Fruit fly (Drosophila melanogaster) whole organism, embryonic: Measurements from ENCODE around the gene Argk1.
A peak's percentile ranks its signal among the peaks of the same experiment; 100 is the strongest.

ENCODE experiments used
- C15 ChIP-seq: fragments of 200-800 bp; sonication (Bioruptor generic); IDR thresholded peaks from 3 replicates; pipeline ENCODE4 v1.3.6; 2022; ENCODE audit warnings: missing biosample characterization, missing genetic modification characterization
- CG10366 ChIP-seq: fragments of 200-800 bp; sonication (Bioruptor generic); IDR thresholded peaks from 2 replicates; pipeline ENCODE4 v1.3.6; 2022; ENCODE audit warnings: missing biosample characterization, missing genetic modification characterization
- CG10979 ChIP-seq: fragments of 200-800 bp; sonication (Bioruptor generic); optimal IDR thresholded peaks from 2 replicates; lab custom pipeline; 2018; ENCODE audit warnings: missing biosample characterization, mild to moderate bottlenecking, missing genetic modification characterization, moderate library complexity
- CG11723 ChIP-seq: fragments of 200-800 bp; sonication (Bioruptor generic); optimal IDR thresholded peaks from 2 replicates; lab custom pipeline; 2017; ENCODE audit warnings: missing biosample characterization, mild to moderate bottlenecking, missing genetic modification characterization
- CG12299 ChIP-seq: fragments of 200-800 bp; sonication (Bioruptor generic); optimal IDR thresholded peaks from 2 replicates; lab custom pipeline; 2018; ENCODE audit warnings: missing biosample characterization, mild to moderate bottlenecking, missing genetic modification characterization
- CG1602 ChIP-seq: fragments of 200-800 bp; sonication (Bioruptor generic); optimal IDR thresholded peaks from 3 replicates; lab custom pipeline; 2016; ENCODE audit warnings: missing biosample characterization, missing genetic modification characterization
- CG17186 ChIP-seq: fragments of 200-800 bp; sonication (Bioruptor generic); optimal IDR thresholded peaks from 3 replicates; lab custom pipeline; 2017; ENCODE audit warnings: missing biosample characterization, missing genetic modification reagents, missing genetic modification characterization
- CG1792 ChIP-seq: fragments of 200-800 bp; sonication (Bioruptor generic); optimal IDR thresholded peaks from 2 replicates; lab custom pipeline; 2016; ENCODE audit warnings: missing biosample characterization, missing genetic modification characterization
- CG1832 ChIP-seq: fragments of 200-800 bp; sonication (Bioruptor generic); optimal IDR thresholded peaks from 2 replicates; lab custom pipeline; 2017; ENCODE audit warnings: missing biosample characterization, mild to moderate bottlenecking, missing genetic modification characterization, inconsistent platforms
- CG4424 ChIP-seq: fragments of 200-800 bp; sonication (Bioruptor generic); optimal IDR thresholded peaks from 3 replicates; lab custom pipeline; 2016; ENCODE audit warnings: missing biosample characterization, missing genetic modification characterization
- CG7372 ChIP-seq: fragments of 200-800 bp; sonication (Bioruptor generic); IDR thresholded peaks from 2 replicates; pipeline ENCODE4 v1.3.6; 2022; ENCODE audit warnings: missing biosample characterization, missing genetic modification characterization
- CG8944 ChIP-seq: fragments of 200-800 bp; sonication (Bioruptor generic); optimal IDR thresholded peaks from 3 replicates; lab custom pipeline; 2016; ENCODE audit warnings: missing biosample characterization, missing genetic modification characterization
- CG9437 ChIP-seq: fragments of 200-800 bp; sonication (Bioruptor generic); optimal IDR thresholded peaks from 2 replicates; lab custom pipeline; 2018; ENCODE audit warnings: missing biosample characterization, mild to moderate bottlenecking, missing genetic modification characterization
- CG9727 ChIP-seq: fragments of 200-800 bp; sonication (Bioruptor generic); optimal IDR thresholded peaks from 3 replicates; lab custom pipeline; 2017; ENCODE audit warnings: missing biosample characterization, mild to moderate bottlenecking, missing genetic modification characterization
- D ChIP-seq, 2 experiments: fragments of 200-800 bp in 1 of 2; fragments of >200 bp in 1 of 2; sonication (Bioruptor generic) in 1 of 2; optimal IDR thresholded peaks; 2 replicates in 1 of 2; 3 replicates in 1 of 2; lab custom pipeline; 2017; ENCODE audit warnings: mild to moderate bottlenecking in 1 of 2, missing biosample characterization in 1 of 2, missing genetic modification characterization in 1 of 2, missing genetic modification reagents in 1 of 2
- D19A ChIP-seq: fragments of 200-800 bp; optimal IDR thresholded peaks from 3 replicates; lab custom pipeline; 2019; ENCODE audit warnings: missing biosample characterization, mild to moderate bottlenecking, missing genetic modification characterization, moderate library complexity
- E2f2 ChIP-seq: fragments of 200-800 bp; sonication (Bioruptor generic); IDR thresholded peaks from 2 replicates; pipeline ENCODE4 v1.3.6; 2022; ENCODE audit warnings: missing biosample characterization, missing genetic modification characterization
- Elba2 ChIP-seq: fragments of 200-800 bp; sonication (Bioruptor generic); optimal IDR thresholded peaks from 3 replicates; lab custom pipeline; 2016; ENCODE audit warnings: missing biosample characterization, missing genetic modification characterization
- Ets65A ChIP-seq: fragments of 200-800 bp; sonication (Bioruptor generic); peaks from one replicate; lab custom pipeline; 2016; ENCODE audit warnings: missing biosample characterization, missing genetic modification characterization
- Hsf ChIP-seq: fragments of 200-800 bp; sonication (Bioruptor generic); optimal IDR thresholded peaks from 3 replicates; lab custom pipeline; 2016; ENCODE audit warnings: missing biosample characterization, missing genetic modification characterization
- MESR4 ChIP-seq: fragments of 200-800 bp; sonication (Bioruptor generic); optimal IDR thresholded peaks from 2 replicates; lab custom pipeline; 2018; ENCODE audit warnings: missing biosample characterization, mild to moderate bottlenecking, missing genetic modification characterization, moderate library complexity
- Max ChIP-seq: fragments of 200-800 bp; sonication (Bioruptor generic); optimal IDR thresholded peaks from 2 replicates; lab custom pipeline; 2016; ENCODE audit warnings: missing biosample characterization, mild to moderate bottlenecking, missing genetic modification characterization
- NC2β ChIP-seq: fragments of 200-800 bp; sonication (Bioruptor generic); optimal IDR thresholded peaks from 2 replicates; lab custom pipeline; 2016; ENCODE audit warnings: missing biosample characterization, missing genetic modification characterization
- Side ChIP-seq: fragments of 200-800 bp; sonication (Bioruptor generic); optimal IDR thresholded peaks from 2 replicates; lab custom pipeline; 2016; ENCODE audit warnings: missing biosample characterization, missing genetic modification characterization
- Sox102F ChIP-seq: fragments of 200-800 bp; sonication (Bioruptor generic); optimal IDR thresholded peaks from 2 replicates; lab custom pipeline; 2018; ENCODE audit warnings: missing biosample characterization, mild to moderate bottlenecking, missing genetic modification characterization, moderate library complexity
- TFAM ChIP-seq: fragments of 200-800 bp; sonication (Bioruptor generic); optimal IDR thresholded peaks from 2 replicates; lab custom pipeline; 2017; ENCODE audit warnings: missing biosample characterization, missing genetic modification characterization, inconsistent platforms
- Taf1 ChIP-seq: fragments of 200-800 bp; sonication (Bioruptor generic); IDR thresholded peaks from 2 replicates; pipeline ENCODE4 v1.3.6; 2022; ENCODE audit warnings: missing biosample characterization, missing genetic modification characterization
- Tbp ChIP-seq: fragments of >200 bp; optimal IDR thresholded peaks from 2 replicates; lab custom pipeline; 2018; ENCODE audit warnings: missing biosample characterization, missing genetic modification characterization
- Xrp1 ChIP-seq: fragments of 200-800 bp; sonication (Bioruptor generic); IDR thresholded peaks from 2 replicates; pipeline ENCODE4 v1.3.6; 2022; ENCODE audit warnings: missing biosample characterization, missing genetic modification characterization
- ash1 ChIP-seq: fragments of 200-800 bp; sonication (Bioruptor generic); optimal IDR thresholded peaks from 2 replicates; lab custom pipeline; 2018; ENCODE audit warnings: missing biosample characterization, mild to moderate bottlenecking, missing genetic modification characterization
- bsh ChIP-seq, 2 experiments: fragments of 200-800 bp; sonication (Bioruptor generic); optimal IDR thresholded peaks; 2 replicates each; lab custom pipeline; 2017 to 2018; ENCODE audit warnings: mild to moderate bottlenecking in 2 of 2, missing biosample characterization in 2 of 2, missing genetic modification characterization in 2 of 2, moderate library complexity in 1 of 2
- btn ChIP-seq: fragments of 200-800 bp; sonication (Bioruptor generic); optimal IDR thresholded peaks from 2 replicates; lab custom pipeline; 2016; ENCODE audit warnings: missing biosample characterization, missing genetic modification characterization
- caup ChIP-seq: fragments of 200-800 bp; sonication (Bioruptor generic); optimal IDR thresholded peaks from 3 replicates; lab custom pipeline; 2017; ENCODE audit warnings: missing biosample characterization, mild to moderate bottlenecking, missing genetic modification characterization, moderate library complexity; ENCODE audit not compliant: severe bottlenecking
- dmrt99B ChIP-seq: fragments of 200-800 bp; sonication (Bioruptor generic); optimal IDR thresholded peaks from 2 replicates; lab custom pipeline; 2018; ENCODE audit warnings: missing biosample characterization, mild to moderate bottlenecking, missing genetic modification characterization, moderate library complexity
- exex ChIP-seq: fragments of 200-800 bp; sonication (Bioruptor generic); optimal IDR thresholded peaks from 4 replicates; lab custom pipeline; 2018; ENCODE audit warnings: missing biosample characterization, mild to moderate bottlenecking, missing genetic modification characterization, moderate library complexity
- fd3F ChIP-seq: fragments of 200-800 bp; sonication (Bioruptor generic); optimal IDR thresholded peaks from 2 replicates; lab custom pipeline; 2018; ENCODE audit warnings: missing biosample characterization, mild to moderate bottlenecking, missing genetic modification characterization, moderate library complexity
- fd96Cb ChIP-seq: fragments of 200-800 bp; sonication (Bioruptor generic); optimal IDR thresholded peaks from 2 replicates; lab custom pipeline; 2018; ENCODE audit warnings: missing biosample characterization, mild to moderate bottlenecking, missing genetic modification characterization, moderate library complexity
- ken ChIP-seq: fragments of 200-800 bp; sonication (Bioruptor generic); IDR thresholded peaks from 3 replicates; pipeline ENCODE4 v1.3.6; 2022; ENCODE audit warnings: missing biosample characterization, missing genetic modification characterization
- lov ChIP-seq, 2 experiments: fragments of 200-800 bp in 1 of 2; fragments of >200 bp in 1 of 2; sonication (Bioruptor generic) in 1 of 2; IDR thresholded peaks in 1 of 2; optimal IDR thresholded peaks in 1 of 2; 2 replicates in 1 of 2; 3 replicates in 1 of 2; pipeline versions ENCODE4 v1.3.6 to Lab custom; 2017 to 2022; ENCODE audit warnings: missing biosample characterization in 1 of 2, missing genetic modification characterization in 1 of 2
- nau ChIP-seq: fragments of 200-800 bp; sonication (Bioruptor generic); optimal IDR thresholded peaks from 3 replicates; lab custom pipeline; 2017; ENCODE audit warnings: missing biosample characterization, mild to moderate bottlenecking, missing genetic modification characterization, missing genetic modification reagents
- otp ChIP-seq: fragments of 200-800 bp; sonication (Bioruptor generic); IDR thresholded peaks from 3 replicates; pipeline ENCODE4, ENCODE4 v1.3.6; 2022; ENCODE audit warnings: missing biosample characterization, missing genetic modification characterization
- phol ChIP-seq: fragments of 200-800 bp; sonication (Bioruptor generic); optimal IDR thresholded peaks from 3 replicates; lab custom pipeline; 2018; ENCODE audit warnings: missing biosample characterization, mild to moderate bottlenecking, missing genetic modification characterization, moderate library complexity
- pita ChIP-seq: fragments of 200-800 bp; sonication (Bioruptor generic); optimal IDR thresholded peaks from 2 replicates; lab custom pipeline; 2017; ENCODE audit warnings: missing biosample characterization, mild to moderate bottlenecking, missing genetic modification characterization
- repo ChIP-seq: fragments of 200-800 bp; sonication (Bioruptor generic); optimal IDR thresholded peaks from 2 replicates; lab custom pipeline; 2016; ENCODE audit warnings: missing biosample characterization, missing genetic modification characterization
- sob ChIP-seq: fragments of 200-800 bp; sonication (Bioruptor generic); IDR thresholded peaks from 2 replicates; pipeline ENCODE4 v1.3.6; 2022; ENCODE audit warnings: missing biosample characterization, missing genetic modification characterization
- tgo ChIP-seq: fragments of 200-800 bp; sonication (Bioruptor generic); IDR thresholded peaks from 3 replicates; pipeline ENCODE4 v1.3.6; 2022; ENCODE audit warnings: missing biosample characterization, missing genetic modification characterization
- tx ChIP-seq: fragments of 200-800 bp; sonication (Bioruptor generic); optimal IDR thresholded peaks from 2 replicates; lab custom pipeline; 2016; ENCODE audit warnings: missing biosample characterization, missing genetic modification characterization
- zfh1 ChIP-seq: fragments of 200-800 bp; sonication (Bioruptor generic); IDR thresholded peaks from 3 replicates; pipeline ENCODE4 v1.3.6; 2022; ENCODE audit warnings: missing biosample characterization, missing genetic modification characterization

Argk1 gene

dm6 chr3L:9020436-9021370 is 45.1 kb downstream of the Argk1 start (continued):
- TF ChIP-seq btn, result no peak
- no peak for TF ChIP-seq ken (GFP tag; lab: Robert Waterston, UW)
- TF ChIP-seq C15, result no peak
- TF ChIP-seq TFAM (GFP tag; lab: Kevin White, UChicago), result no peak
- TF ChIP-seq otp, result no peak
- TF ChIP-seq Elba2, result peak; percentile 62
- TF ChIP-seq CG1602 (GFP tag; lab: Kevin White, UChicago), result no peak
- no peak for TF ChIP-seq CG12299 (tag; lab: Kevin White, UChicago)
- no peak for TF ChIP-seq CG9727 (GFP tag; lab: Kevin White, UChicago)
- TF ChIP-seq fd3F, result no peak
- no peak for TF ChIP-seq CG10366 (GFP tag; lab: Robert Waterston, UW)
- no peak for TF ChIP-seq pita (GFP tag; lab: Kevin White, UChicago)
- no peak for TF ChIP-seq CG1832 (GFP tag; lab: Kevin White, UChicago)
- no peak for TF ChIP-seq D19A (tag; lab: Kevin White, UChicago)
- TF ChIP-seq exex (tag; lab: Kevin White, UChicago), result no peak
- peak; percentile 33 for TF ChIP-seq Ets65A
- TF ChIP-seq Taf1 (GFP tag; lab: Robert Waterston, UW), result no peak
- peak; percentile 25; the same call in 1 of the 2 replicates for TF ChIP-seq Xrp1 (GFP tag; lab: Robert Waterston, UW)
- peak; percentile 50; the same call in 1 of the 3 replicates for TF ChIP-seq zfh1 (GFP tag; lab: Robert Waterston, UW)
- TF ChIP-seq NC2β (GFP tag; lab: Kevin White, UChicago), result no peak
- no peak for TF ChIP-seq CG9437 (GFP tag; lab: Kevin White, UChicago)
- peak; percentile 23 for TF ChIP-seq caup (GFP tag; lab: Kevin White, UChicago)
- TF ChIP-seq Tbp (GFP tag; lab: Kevin White, UChicago), result no peak
- TF ChIP-seq CG7372 (GFP tag; lab: Robert Waterston, UW), result 0 out of 2 replicates have a peak, but pooled peaks have one; percentile 15
- TF ChIP-seq bsh (GFP tag; optimal IDR thresholded peaks at IDR 0.05; lab: Kevin White, UChicago), result no peak
- TF ChIP-seq ash1 (GFP tag; lab: Kevin White, UChicago), result no peak
- no peak for TF ChIP-seq CG11723 (GFP tag; lab: Kevin White, UChicago)
- TF ChIP-seq nau (GFP tag; lab: Kevin White, UChicago), result no peak
- no peak for TF ChIP-seq D (optimal IDR thresholded peaks at IDR 0.05; lab: Kevin White, UChicago)
- TF ChIP-seq D (GFP tag; optimal IDR thresholded peaks at IDR 0.05; lab: Kevin White, UChicago), result no peak
- no peak for TF ChIP-seq phol (tag; lab: Kevin White, UChicago)
- TF ChIP-seq tx (GFP tag; lab: Kevin White, UChicago), result no peak
- TF ChIP-seq Side (GFP tag; lab: Kevin White, UChicago), result no peak
- TF ChIP-seq dmrt99B (tag; lab: Kevin White, UChicago), result no peak
- TF ChIP-seq fd96Cb (tag; lab: Kevin White, UChicago), result no peak
- no peak for TF ChIP-seq Sox102F
- TF ChIP-seq CG10979, result peak; percentile 16
- no peak for TF ChIP-seq MESR4 (GFP tag; lab: Kevin White, UChicago)
- no peak for TF ChIP-seq Hsf (GFP tag; lab: Kevin White, UChicago)
- TF ChIP-seq sob (GFP tag; lab: Robert Waterston, UW), result no peak
- TF ChIP-seq CG17186, result no peak
- no peak for TF ChIP-seq repo
- no peak for TF ChIP-seq Max (GFP tag; lab: Kevin White, UChicago)
- TF ChIP-seq E2f2 (GFP tag; lab: Robert Waterston, UW), result no peak
- TF ChIP-seq lov (optimal IDR thresholded peaks at IDR 0.05; lab: Kevin White, UChicago), result no peak
- no peak for TF ChIP-seq lov (GFP tag; IDR thresholded peaks at IDR 0.05; lab: Robert Waterston, UW)
- TF ChIP-seq CG4424 (GFP tag; lab: Kevin White, UChicago), result no peak
- TF ChIP-seq CG1792 (GFP tag; lab: Kevin White, UChicago), result no peak
- TF ChIP-seq tgo (GFP tag; lab: Robert Waterston, UW), result no peak
- TF ChIP-seq CG8944 (GFP tag; lab: Kevin White, UChicago), result no peak
